1 fruit fly cellular context compared by ENCODE assay signal in genomic region chr2L:20082965-20083855, dm6.
A peak's percentile ranks its signal among the peaks of the same experiment; 100 is the strongest.
TF ChIP-seq lines count a peak whose summit lies in the region.

No protein-coding gene starts in this region.

TF ChIP-seq in whole organism, embryonic, 481 proteins besides CTCF, POLR2A, EP300 and RAD21 (continued from another document and continues in another):
- TF ChIP-seq eve (GFP tag; optimal IDR thresholded peaks at IDR 0.05; lab: Kevin White, UChicago) (peak in 1 of 2 experiments; percentile 78), Ets97D (GFP tag; optimal IDR thresholded peaks at IDR 0.05; lab: Kevin White, UChicago) (no peak), Rfx (GFP tag; IDR thresholded peaks at IDR 0.05; lab: Robert Waterston, UW) (0 out of 2 replicates have a peak, but pooled peaks have one; percentile 33), al (GFP tag; IDR thresholded peaks at IDR 0.05; lab: Robert Waterston, UW) (no peak), nmo (GFP tag; optimal IDR thresholded peaks at IDR 0.05; lab: Kevin White, UChicago) (no peak), CG5953 (GFP tag; IDR thresholded peaks at IDR 0.05; lab: Robert Waterston, UW) (peak; percentile 34; the same call in 1 of the 2 replicates), seq (GFP tag; IDR thresholded peaks at IDR 0.05; lab: Robert Waterston, UW) (0 out of 2 replicates have a peak, but pooled peaks have one; percentile 28), HHEX (GFP tag; optimal IDR thresholded peaks at IDR 0.05; lab: Kevin White, UChicago) (peak; percentile 33), exex (tag; optimal IDR thresholded peaks at IDR 0.05; lab: Kevin White, UChicago) (peak; percentile 77), Aef1 (GFP tag; IDR thresholded peaks at IDR 0.05; lab: Robert Waterston, UW) (no peak), Bdp1 (GFP tag; optimal IDR thresholded peaks at IDR 0.05; lab: Kevin White, UChicago) (no peak), CG7556 (GFP tag; optimal IDR thresholded peaks at IDR 0.05; lab: Kevin White, UChicago) (peak; percentile 29), abd-A (tag; optimal IDR thresholded peaks at IDR 0.05; lab: Kevin White, UChicago) (peak; percentile 18), CG4360 (GFP tag; IDR thresholded peaks at IDR 0.05; lab: Robert Waterston, UW) (no peak), trem (tag; optimal IDR thresholded peaks at IDR 0.05; lab: Kevin White, UChicago) (no peak), CG1647 (GFP tag; optimal IDR thresholded peaks at IDR 0.05; lab: Kevin White, UChicago) (no peak), Dip3 (GFP tag; optimal IDR thresholded peaks at IDR 0.05; lab: Kevin White, UChicago) (no peak), chinmo (GFP tag; IDR thresholded peaks at IDR 0.05; lab: Robert Waterston, UW; ENCODE audit: partially characterized antibody) (peak; percentile 86; the same call in 2 of the 4 replicates), slbo (GFP tag; IDR thresholded peaks at IDR 0.05; lab: Robert Waterston, UW) (peak; percentile 51), CG6175 (GFP tag; IDR thresholded peaks at IDR 0.05; lab: Robert Waterston, UW) (peak; percentile 40; the same call in 1 of the 3 replicates), CG6791 (GFP tag; IDR thresholded peaks at IDR 0.05; lab: Robert Waterston, UW; ENCODE audit: partially characterized antibody) (no peak), Side (GFP tag; optimal IDR thresholded peaks at IDR 0.05; lab: Kevin White, UChicago) (no peak), CG1832 (GFP tag; optimal IDR thresholded peaks at IDR 0.05; lab: Kevin White, UChicago) (no peak), Taf1 (GFP tag; IDR thresholded peaks at IDR 0.05; lab: Robert Waterston, UW) (no peak), Mes4 (GFP tag; optimal IDR thresholded peaks at IDR 0.05; lab: Kevin White, UChicago) (no peak), Hr39 (optimal IDR thresholded peaks at IDR 0.05; lab: Kevin White, UChicago) (no peak), grn (GFP tag; optimal IDR thresholded peaks at IDR 0.05; lab: Kevin White, UChicago) (no peak), zf30C (GFP tag; optimal IDR thresholded peaks at IDR 0.05; lab: Kevin White, UChicago) (peak; percentile 55), CG6689 (GFP tag; IDR thresholded peaks at IDR 0.05; lab: Robert Waterston, UW) (no peak), row (GFP tag; IDR thresholded peaks at IDR 0.05; lab: Robert Waterston, UW) (peak; percentile 27; the same call in 1 of the 3 replicates), BtbVII (GFP tag; optimal IDR thresholded peaks at IDR 0.05; lab: Kevin White, UChicago) (peak; percentile 37), sqz (GFP tag; optimal IDR thresholded peaks at IDR 0.05; lab: Kevin White, UChicago) (peak; percentile 13), jigr1 (GFP tag; IDR thresholded peaks at IDR 0.05; lab: Robert Waterston, UW) (no peak), Nf-YA (GFP tag; IDR thresholded peaks at IDR 0.05; lab: Robert Waterston, UW) (0 out of 2 replicates have a peak, but pooled peaks have one; percentile 24), CG12391 (tag; optimal IDR thresholded peaks at IDR 0.05; lab: Kevin White, UChicago) (peak; percentile 9), CG15601 (tag; optimal IDR thresholded peaks at IDR 0.05; lab: Kevin White, UChicago) (no peak), CG7372 (GFP tag; IDR thresholded peaks at IDR 0.05; lab: Robert Waterston, UW) (no peak), Doc2 (GFP tag; IDR thresholded peaks at IDR 0.05; lab: Robert Waterston, UW) (no peak), Nf-YC (tag; optimal IDR thresholded peaks at IDR 0.05; lab: Kevin White, UChicago) (no peak), Med (GFP tag; lab: Kevin White, UChicago) (peak; percentile 81), lab (GFP tag; optimal IDR thresholded peaks at IDR 0.05; lab: Kevin White, UChicago) (peak; percentile 3), ap (GFP tag; IDR thresholded peaks at IDR 0.05; lab: Robert Waterston, UW) (no peak), sob (GFP tag; IDR thresholded peaks at IDR 0.05; lab: Robert Waterston, UW) (peak; percentile 44; the same call in 1 of the 2 replicates), phol (tag; optimal IDR thresholded peaks at IDR 0.05; lab: Kevin White, UChicago) (peak; percentile 5), tin (GFP tag; optimal IDR thresholded peaks at IDR 0.05; lab: Kevin White, UChicago) (no peak), CG11560 (tag; IDR thresholded peaks at IDR 0.05; lab: Robert Waterston, UW) (no peak), ken (GFP tag; IDR thresholded peaks at IDR 0.05; lab: Robert Waterston, UW) (no peak), fd96Cb (tag; optimal IDR thresholded peaks at IDR 0.05; lab: Kevin White, UChicago) (peak; percentile 15), gcm2 (GFP tag; optimal IDR thresholded peaks at IDR 0.05; lab: Kevin White, UChicago) (no peak), CG7987 (GFP tag; optimal IDR thresholded peaks at IDR 0.05; lab: Kevin White, UChicago) (no peak), az2 (GFP tag; optimal IDR thresholded peaks at IDR 0.05; lab: Kevin White, UChicago) (no peak), CG6654 (GFP tag; optimal IDR thresholded peaks at IDR 0.05; lab: Kevin White, UChicago) (no peak), Blimp-1 (GFP tag; optimal IDR thresholded peaks at IDR 0.05; lab: Kevin White, UChicago) (peak; percentile 13), CG11398 (GFP tag; optimal IDR thresholded peaks at IDR 0.05; lab: Kevin White, UChicago) (peak; percentile 14), CG6254 (GFP tag; optimal IDR thresholded peaks at IDR 0.05; lab: Kevin White, UChicago) (peak; percentile 16), CG14050 (GFP tag; IDR thresholded peaks at IDR 0.05; lab: Robert Waterston, UW) (no peak), Lhr (GFP tag; optimal IDR thresholded peaks at IDR 0.05; lab: Kevin White, UChicago) (no peak), CG6854 (GFP tag; optimal IDR thresholded peaks at IDR 0.05; lab: Kevin White, UChicago) (peak; percentile 9), Dbx (GFP tag; IDR thresholded peaks at IDR 0.05; lab: Robert Waterston, UW) (no peak), Poxn (GFP tag; IDR thresholded peaks at IDR 0.05; lab: Robert Waterston, UW) (no peak), CG34224 (GFP tag; IDR thresholded peaks at IDR 0.05; lab: Robert Waterston, UW; ENCODE audit: partially characterized antibody) (0 out of 3 replicates have a peak, but pooled peaks have one; percentile 26), nom (GFP tag; optimal IDR thresholded peaks at IDR 0.05; lab: Kevin White, UChicago) (no peak), CG30020 (tag; optimal IDR thresholded peaks at IDR 0.05; lab: Kevin White, UChicago) (no peak), CG2120 (GFP tag; optimal IDR thresholded peaks at IDR 0.05; lab: Kevin White, UChicago) (peak; percentile 19), ATbp (GFP tag; optimal IDR thresholded peaks at IDR 0.05; lab: Kevin White, UChicago) (peak; percentile 8), CG32532 (GFP tag; IDR thresholded peaks at IDR 0.05; lab: Robert Waterston, UW) (0 out of 2 replicates have a peak, but pooled peaks have one; percentile 15), CG18619 (GFP tag; optimal IDR thresholded peaks at IDR 0.05; lab: Kevin White, UChicago) (no peak), Deaf1 (tag; optimal IDR thresholded peaks at IDR 0.05; lab: Kevin White, UChicago) (peak; percentile 7), kah (GFP tag; optimal IDR thresholded peaks at IDR 0.05; lab: Kevin White, UChicago) (no peak), pan (optimal IDR thresholded peaks at IDR 0.05; lab: Kevin White, UChicago) (no peak), pan (GFP tag; optimal IDR thresholded peaks at IDR 0.05 in 1 of 2, IDR thresholded peaks at IDR 0.05 in 1 of 2) (peak in 1 of 2 experiments; percentile 23), zen (tag; optimal IDR thresholded peaks at IDR 0.05; lab: Kevin White, UChicago) (no peak), Dll (GFP tag; IDR thresholded peaks at IDR 0.05; lab: Robert Waterston, UW; ENCODE audit: partially characterized antibody) (no peak), crc (GFP tag; optimal IDR thresholded peaks at IDR 0.05; lab: Kevin White, UChicago) (peak; percentile 12), corto (GFP tag; optimal IDR thresholded peaks at IDR 0.05; lab: Kevin White, UChicago) (peak; percentile 64), CG10366 (GFP tag; IDR thresholded peaks at IDR 0.05; lab: Robert Waterston, UW) (peak; percentile 24; the same call in 1 of the 2 replicates), CG17802 (tag; optimal IDR thresholded peaks at IDR 0.05; lab: Kevin White, UChicago) (no peak), CG17385 (GFP tag; optimal IDR thresholded peaks at IDR 0.05; lab: Kevin White, UChicago) (peak; percentile 41), Sin3A (optimal IDR thresholded peaks at IDR 0.05; lab: Kevin White, UChicago) (no peak), en (GFP tag; optimal IDR thresholded peaks at IDR 0.05; lab: Kevin White, UChicago) (no peak), CG6272 (GFP tag; IDR thresholded peaks at IDR 0.05; lab: Robert Waterston, UW) (no peak), Xrp1 (GFP tag; IDR thresholded peaks at IDR 0.05; lab: Robert Waterston, UW) (peak; percentile 44; the same call in 1 of the 2 replicates), Drgx (GFP tag; IDR thresholded peaks at IDR 0.05; lab: Robert Waterston, UW) (peak; percentile 43; the same call in 1 of the 2 replicates), mirr (GFP tag; optimal IDR thresholded peaks at IDR 0.05; lab: Kevin White, UChicago) (peak; percentile 48), CG31224 (GFP tag; IDR thresholded peaks at IDR 0.05; lab: Robert Waterston, UW) (no peak), CG8944 (GFP tag; optimal IDR thresholded peaks at IDR 0.05; lab: Kevin White, UChicago) (no peak), Hmr (GFP tag; optimal IDR thresholded peaks at IDR 0.05; lab: Kevin White, UChicago) (peak; percentile 19), CG17912 (GFP tag; optimal IDR thresholded peaks at IDR 0.05; lab: Kevin White, UChicago) (peak; percentile 2), eyg (GFP tag; optimal IDR thresholded peaks at IDR 0.05; lab: Kevin White, UChicago) (no peak), BEAF-32 (GFP tag; optimal IDR thresholded peaks at IDR 0.05; lab: Kevin White, UChicago) (no peak), Ets65A (GFP tag; lab: Kevin White, UChicago) (peak; percentile 66), Camta (GFP tag; optimal IDR thresholded peaks at IDR 0.05; lab: Kevin White, UChicago) (peak; percentile 1), CG2678 (tag; optimal IDR thresholded peaks at IDR 0.05; lab: Kevin White, UChicago) (peak; percentile 6), NfI (GFP tag; optimal IDR thresholded peaks at IDR 0.05; lab: Kevin White, UChicago) (no peak), Stat92E (GFP tag; optimal IDR thresholded peaks at IDR 0.05; lab: Kevin White, UChicago) (no peak), CG12769 (tag; optimal IDR thresholded peaks at IDR 0.05; lab: Kevin White, UChicago) (no peak), Vsx1 (GFP tag; optimal IDR thresholded peaks at IDR 0.05; lab: Kevin White, UChicago) (no peak), dan (GFP tag; IDR thresholded peaks at IDR 0.05; lab: Robert Waterston, UW) (no peak), Pdp1 (GFP tag; optimal IDR thresholded peaks at IDR 0.05; lab: Kevin White, UChicago) (peak in 1 of 2 experiments; percentile 85), ranshi (GFP tag; IDR thresholded peaks at IDR 0.05; lab: Robert Waterston, UW) (0 out of 2 replicates have a peak, but pooled peaks have one; percentile 8), CG10543 (GFP tag; optimal IDR thresholded peaks at IDR 0.05; lab: Kevin White, UChicago) (peak; percentile 32), tap (tag; optimal IDR thresholded peaks at IDR 0.05; lab: Kevin White, UChicago) (peak; percentile 3), br (optimal IDR thresholded peaks at IDR 0.05; lab: Kevin White, UChicago) (no peak), CG9817 (tag; optimal IDR thresholded peaks at IDR 0.05; lab: Kevin White, UChicago) (peak; percentile 19), CG32772 (GFP tag; IDR thresholded peaks at IDR 0.05; lab: Robert Waterston, UW) (no peak), croc (GFP tag; conservative IDR thresholded peaks at IDR 0.05; lab: Robert Waterston, UW) (no peak), dm (GFP tag; optimal IDR thresholded peaks at IDR 0.05; lab: Kevin White, UChicago) (no peak), ttk (GFP tag; IDR thresholded peaks at IDR 0.05; lab: Robert Waterston, UW) (no peak), ato (GFP tag; IDR thresholded peaks at IDR 0.05; lab: Robert Waterston, UW; ENCODE audit: partially characterized antibody) (peak; percentile 33; the same call in 1 of the 2 replicates), danr (GFP tag; IDR thresholded peaks at IDR 0.05; lab: Robert Waterston, UW) (no peak), fu2 (GFP tag; optimal IDR thresholded peaks at IDR 0.05; lab: Kevin White, UChicago) (no peak), tgo (GFP tag; IDR thresholded peaks at IDR 0.05; lab: Robert Waterston, UW) (no peak), CG7963 (GFP tag; IDR thresholded peaks at IDR 0.05; lab: Robert Waterston, UW; ENCODE audit: partially characterized antibody) (no peak), Mrtf (GFP tag; IDR thresholded peaks at IDR 0.05; lab: Robert Waterston, UW) (0 out of 3 replicates have a peak, but pooled peaks have one; percentile 29), crol (GFP tag; IDR thresholded peaks at IDR 0.05; lab: Robert Waterston, UW) (peak; percentile 58), stwl (tag; optimal IDR thresholded peaks at IDR 0.05; lab: Kevin White, UChicago) (no peak), tll (GFP tag; optimal IDR thresholded peaks at IDR 0.05; lab: Kevin White, UChicago) (no peak), CG10654 (GFP tag; optimal IDR thresholded peaks at IDR 0.05; lab: Kevin White, UChicago) (no peak), twi (tag; optimal IDR thresholded peaks at IDR 0.05; lab: Kevin White, UChicago) (no peak), CG9727 (GFP tag; optimal IDR thresholded peaks at IDR 0.05; lab: Kevin White, UChicago) (no peak), CG3281 (GFP tag; optimal IDR thresholded peaks at IDR 0.05; lab: Kevin White, UChicago) (peak; percentile 36), lbe (GFP tag; optimal IDR thresholded peaks at IDR 0.05; lab: Kevin White, UChicago) (peak; percentile 47), CG17359 (tag; optimal IDR thresholded peaks at IDR 0.05; lab: Kevin White, UChicago) (peak; percentile 27), otp (GFP tag; IDR thresholded peaks at IDR 0.05; lab: Robert Waterston, UW) (no peak), lmd (GFP tag; IDR thresholded peaks at IDR 0.05; lab: Robert Waterston, UW) (no peak; the same call in 1 of the 2 replicates), dpn (GFP tag; optimal IDR thresholded peaks at IDR 0.05; lab: Kevin White, UChicago) (peak in 1 of 2 experiments; percentile 5), CG16779 (GFP tag; IDR thresholded peaks at IDR 0.05; lab: Robert Waterston, UW) (no peak), B-H2 (GFP tag; optimal IDR thresholded peaks at IDR 0.05; lab: Kevin White, UChicago) (no peak), pho (GFP tag; optimal IDR thresholded peaks at IDR 0.05; lab: Kevin White, UChicago) (no peak), CG11093 (GFP tag; IDR thresholded peaks at IDR 0.05; lab: Robert Waterston, UW) (0 out of 3 replicates have a peak, but pooled peaks have one; percentile 4), Adf1 (GFP tag; IDR thresholded peaks at IDR 0.05; lab: Robert Waterston, UW) (peak; percentile 27; the same call in 1 of the 2 replicates), ftz-f1 (GFP tag; optimal IDR thresholded peaks at IDR 0.05; lab: Kevin White, UChicago) (peak; percentile 70), CG31365 (tag; optimal IDR thresholded peaks at IDR 0.05; lab: Kevin White, UChicago) (no peak)
